Worm (Caenorhabditis elegans) whole organism, L1 larva: ENCODE results near the gene asp-18.

ENCODE experiments used
- C34B4.2 ChIP-seq: sonication (generic microtip); optimal IDR thresholded peaks from 2 replicates; lab custom pipeline; 2017; ENCODE audit warnings: mild to moderate bottlenecking, missing genetic modification characterization, missing compliant biosample characterization
- F16B12.6 ChIP-seq: fragments of 150-350 bp; optimal IDR thresholded peaks from 2 replicates; lab custom pipeline; 2014; ENCODE audit warnings: missing biosample characterization, missing genetic modification characterization
- alr-1 ChIP-seq: fragments of 200-800 bp; sonication (Bioruptor generic); optimal IDR thresholded peaks from 2 replicates; lab custom pipeline; 2018; ENCODE audit warnings: borderline replicate concordance, mild to moderate bottlenecking, missing genetic modification characterization, missing compliant biosample characterization
- blmp-1 ChIP-seq: fragments of 150-350 bp; optimal IDR thresholded peaks from 2 replicates; lab custom pipeline; 2014; ENCODE audit warnings: missing biosample characterization, missing genetic modification characterization
- dpl-1 ChIP-seq, 3 experiments: fragments of 150-350 bp in 2 of 3; sonication (generic microtip) in 1 of 3; optimal IDR thresholded peaks; 2 replicates each; lab custom pipeline; 2014 to 2017; ENCODE audit warnings: missing biosample characterization in 3 of 3, missing genetic modification characterization in 3 of 3, missing genetic modification reagents in 3 of 3
- dsc-1 ChIP-seq: sonication (generic microtip); optimal IDR thresholded peaks from 2 replicates; lab custom pipeline; 2016; ENCODE audit warnings: mild to moderate bottlenecking, missing genetic modification characterization, missing compliant biosample characterization
- efl-1 ChIP-seq, 4 experiments: fragments of 150-350 bp; optimal IDR thresholded peaks in 3 of 4; peaks in 1 of 4; 1 replicate in 1 of 4; 2 replicates in 3 of 4; lab custom pipeline; 2014; ENCODE audit warnings: missing biosample characterization in 2 of 4, missing genetic modification characterization in 2 of 4, missing genetic modification reagents in 2 of 4
- elt-2 ChIP-seq: sonication (generic microtip); optimal IDR thresholded peaks from 2 replicates; lab custom pipeline; 2016; ENCODE audit warnings: missing genetic modification characterization, mild to moderate bottlenecking, inconsistent platforms, missing compliant biosample characterization, missing genetic modification reagents
- elt-3 ChIP-seq, 6 experiments: fragments of 150-350 bp in 1 of 6; sonication (generic microtip); optimal IDR thresholded peaks; 2 replicates each; lab custom pipeline; 2017 to 2018; ENCODE audit warnings: missing biosample characterization in 6 of 6, missing genetic modification characterization in 6 of 6, inconsistent platforms in 1 of 6
- ets-5 ChIP-seq: fragments of 200-800 bp; sonication (Bioruptor generic); IDR thresholded peaks from 2 replicates; pipeline ENCODE4 v1.3.6; 2022; ENCODE audit warnings: missing genetic modification characterization, missing compliant biosample characterization
- fkh-4 ChIP-seq: sonication (generic microtip); optimal IDR thresholded peaks from 2 replicates; lab custom pipeline; 2016; ENCODE audit warnings: missing compliant biosample characterization, missing genetic modification characterization, borderline replicate concordance
- grh-1 ChIP-seq: fragments of 200-800 bp; sonication (Bioruptor generic); IDR thresholded peaks from 2 replicates; pipeline ENCODE4 v1.3.6; 2022; ENCODE audit warnings: missing genetic modification reagents, missing genetic modification characterization, missing compliant biosample characterization
- hlh-4 ChIP-seq: sonication (generic microtip); optimal IDR thresholded peaks from 2 replicates; lab custom pipeline; 2016; ENCODE audit warnings: mild to moderate bottlenecking, missing genetic modification characterization, missing compliant biosample characterization
- irx-1 ChIP-seq: sonication (generic microtip); optimal IDR thresholded peaks from 2 replicates; lab custom pipeline; 2016; ENCODE audit warnings: missing genetic modification characterization, missing compliant biosample characterization
- lin-13 ChIP-seq: fragments of 150-350 bp; optimal IDR thresholded peaks from 2 replicates; lab custom pipeline; 2014; ENCODE audit warnings: missing biosample characterization, missing genetic modification reagents, missing genetic modification characterization
- lin-14 ChIP-seq: fragments of 200-800 bp; sonication (Bioruptor generic); optimal IDR thresholded peaks from 2 replicates; lab custom pipeline; 2018; ENCODE audit warnings: mild to moderate bottlenecking, missing genetic modification characterization, moderate library complexity, missing compliant biosample characterization
- lin-35 ChIP-seq, 2 experiments: fragments of 150-350 bp; optimal IDR thresholded peaks; 2 replicates each; lab custom pipeline; 2014; ENCODE audit warnings: missing biosample characterization in 2 of 2, missing genetic modification characterization in 2 of 2, missing genetic modification reagents in 2 of 2
- lin-39 ChIP-seq: fragments of 150-350 bp; optimal IDR thresholded peaks from 2 replicates; lab custom pipeline; 2014; ENCODE audit warnings: missing biosample characterization, missing genetic modification reagents, missing genetic modification characterization
- lir-3 ChIP-seq: sonication (generic microtip); optimal IDR thresholded peaks from 2 replicates; lab custom pipeline; 2016; ENCODE audit warnings: mild to moderate bottlenecking, missing genetic modification characterization, moderate library complexity, missing compliant biosample characterization; ENCODE audit not compliant: poor library complexity
- lsy-2 ChIP-seq, 2 experiments: fragments of 150-350 bp; optimal IDR thresholded peaks; 2 replicates each; lab custom pipeline; 2014; ENCODE audit warnings: missing biosample characterization in 2 of 2, missing genetic modification characterization in 2 of 2
- mep-1 ChIP-seq: fragments of 150-350 bp; optimal IDR thresholded peaks from 2 replicates; lab custom pipeline; 2014; ENCODE audit warnings: missing biosample characterization, missing genetic modification characterization
- nhr-19 ChIP-seq: fragments of 200-800 bp; sonication (Bioruptor generic); conservative IDR thresholded peaks from 2 replicates; pipeline ENCODE4 v1.3.6; 2022; ENCODE audit warnings: missing genetic modification characterization, missing compliant biosample characterization
- nhr-20 ChIP-seq: sonication (generic microtip); optimal IDR thresholded peaks from 2 replicates; lab custom pipeline; 2016; ENCODE audit warnings: mild to moderate bottlenecking, missing genetic modification characterization, missing compliant biosample characterization
- nhr-237 ChIP-seq: fragments of 150-350 bp; optimal IDR thresholded peaks from 2 replicates; lab custom pipeline; 2014; ENCODE audit warnings: missing biosample characterization, missing genetic modification characterization
- nhr-28 ChIP-seq: fragments of 150-350 bp; optimal IDR thresholded peaks from 2 replicates; lab custom pipeline; 2014; ENCODE audit warnings: missing biosample characterization, missing genetic modification characterization
- nhr-47 ChIP-seq: sonication (generic microtip); optimal IDR thresholded peaks from 2 replicates; lab custom pipeline; 2016; ENCODE audit warnings: mild to moderate bottlenecking, missing genetic modification characterization, moderate library complexity, missing compliant biosample characterization
- nhr-76 ChIP-seq: sonication (generic microtip); optimal IDR thresholded peaks from 2 replicates; lab custom pipeline; 2017; ENCODE audit warnings: missing biosample characterization, missing genetic modification characterization
- nhr-77 ChIP-seq: fragments of 150-350 bp; optimal IDR thresholded peaks from 2 replicates; lab custom pipeline; 2014; ENCODE audit warnings: missing biosample characterization, missing genetic modification characterization
- nhr-84 ChIP-seq: sonication (generic microtip); optimal IDR thresholded peaks from 2 replicates; lab custom pipeline; 2017; ENCODE audit warnings: missing biosample characterization, missing genetic modification characterization
- nhr-85 ChIP-seq: sonication (generic microtip); peaks from one replicate; lab custom pipeline; 2016; ENCODE audit warnings: missing genetic modification characterization, inconsistent platforms, missing compliant biosample characterization
- nhr-90 ChIP-seq: sonication (generic microtip); optimal IDR thresholded peaks from 2 replicates; lab custom pipeline; 2016; ENCODE audit warnings: mild to moderate bottlenecking, missing genetic modification characterization, missing compliant biosample characterization; ENCODE audit not compliant: poor library complexity
- pax-3 ChIP-seq: fragments of 200-800 bp; sonication (Bioruptor generic); optimal IDR thresholded peaks from 2 replicates; lab custom pipeline; 2018; ENCODE audit warnings: mild to moderate bottlenecking, missing genetic modification characterization, moderate library complexity, missing compliant biosample characterization
- rnt-1 ChIP-seq: sonication (generic microtip); optimal IDR thresholded peaks from 2 replicates; lab custom pipeline; 2016; ENCODE audit warnings: mild to moderate bottlenecking, missing genetic modification characterization, moderate library complexity, missing compliant biosample characterization
- skn-1 ChIP-seq: fragments of 150-350 bp; optimal IDR thresholded peaks from 2 replicates; lab custom pipeline; 2014; ENCODE audit warnings: missing biosample characterization, missing genetic modification characterization
- snpc-4 ChIP-seq: fragments of 150-350 bp; optimal IDR thresholded peaks from 2 replicates; lab custom pipeline; 2014; ENCODE audit warnings: missing biosample characterization, missing genetic modification characterization
- sup-37 ChIP-seq: fragments of 200-800 bp; sonication (Bioruptor generic); optimal IDR thresholded peaks from 2 replicates; lab custom pipeline; 2018; ENCODE audit warnings: mild to moderate bottlenecking, missing genetic modification characterization, missing compliant biosample characterization
- swsn-7 ChIP-seq: sonication (generic microtip); optimal IDR thresholded peaks from 2 replicates; lab custom pipeline; 2016; ENCODE audit warnings: missing genetic modification characterization, missing compliant biosample characterization
- tbx-2 ChIP-seq: sonication (generic microtip); optimal IDR thresholded peaks from 2 replicates; lab custom pipeline; 2016; ENCODE audit warnings: missing genetic modification characterization, missing compliant biosample characterization
- unc-130 ChIP-seq: fragments of 150-350 bp; optimal IDR thresholded peaks from 2 replicates; lab custom pipeline; 2017; ENCODE audit warnings: missing biosample characterization, missing genetic modification characterization, inconsistent platforms
- unc-30 ChIP-seq: sonication (generic microtip); optimal IDR thresholded peaks from 2 replicates; lab custom pipeline; 2017; ENCODE audit warnings: missing biosample characterization, missing genetic modification characterization
- unc-86 ChIP-seq: sonication (generic microtip); optimal IDR thresholded peaks from 2 replicates; lab custom pipeline; 2016; ENCODE audit warnings: missing genetic modification characterization, missing compliant biosample characterization
- unc-98 ChIP-seq: fragments of 200-800 bp; sonication (Bioruptor generic); IDR thresholded peaks from 2 replicates; pipeline ENCODE4 v1.3.6; 2022; ENCODE audit warnings: missing genetic modification characterization, missing compliant biosample characterization
- xbp-1 ChIP-seq: sonication (generic microtip); optimal IDR thresholded peaks from 2 replicates; lab custom pipeline; 2016; ENCODE audit warnings: missing genetic modification characterization, missing compliant biosample characterization
- zip-4 ChIP-seq: fragments of 200-800 bp; sonication (Bioruptor generic); optimal IDR thresholded peaks from 2 replicates; lab custom pipeline; 2018; ENCODE audit warnings: mild to moderate bottlenecking, missing genetic modification characterization, moderate library complexity, missing compliant biosample characterization
- ztf-11 ChIP-seq, 2 experiments: sonication (generic microtip); optimal IDR thresholded peaks; 2 replicates each; lab custom pipeline; 2016 to 2017; ENCODE audit warnings: missing genetic modification characterization in 2 of 2, missing biosample characterization in 1 of 2, missing compliant biosample characterization in 1 of 2

Gene asp-18

DNA sequence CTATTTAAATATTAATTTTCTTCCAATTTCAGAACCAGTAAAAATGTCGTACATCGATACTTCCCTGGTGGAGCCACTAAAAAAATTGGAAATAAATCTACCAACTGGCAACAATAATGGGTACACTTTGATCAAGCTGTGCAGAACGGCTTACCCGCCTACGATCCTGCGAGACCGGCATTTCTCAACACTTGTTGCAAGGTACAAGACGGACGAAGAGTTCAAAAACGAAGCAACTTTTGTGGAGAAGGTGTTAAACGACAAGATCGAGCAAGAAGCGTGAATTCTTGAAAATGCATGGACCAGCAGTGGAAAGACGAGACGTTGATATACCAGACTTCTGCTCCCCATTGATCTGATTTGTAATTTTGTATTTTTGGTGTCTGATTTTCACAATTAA lies 20.1 kb downstream of the asp-18 start:
- TF ChIP-seq lin-14 (no peak), nhr-76 (tag; lab: Kevin White, UChicago) (no peak), dpl-1 (GFP tag; optimal IDR thresholded peaks at IDR 0.05; lab: Kevin White, UChicago) (no peak), nhr-19 (GFP tag; lab: Robert Waterston, UW) (0 out of 2 replicates have a peak, but pooled peaks have one; percentile 9), skn-1 (tag; lab: Kevin White, UChicago) (no peak), tbx-2 (tag; lab: Kevin White, UChicago) (no peak), C34B4.2 (no peak), alr-1 (tag; lab: Kevin White, UChicago) (no peak)
- TF ChIP-seq, all 84 proteins: peak for 1

DNA sequence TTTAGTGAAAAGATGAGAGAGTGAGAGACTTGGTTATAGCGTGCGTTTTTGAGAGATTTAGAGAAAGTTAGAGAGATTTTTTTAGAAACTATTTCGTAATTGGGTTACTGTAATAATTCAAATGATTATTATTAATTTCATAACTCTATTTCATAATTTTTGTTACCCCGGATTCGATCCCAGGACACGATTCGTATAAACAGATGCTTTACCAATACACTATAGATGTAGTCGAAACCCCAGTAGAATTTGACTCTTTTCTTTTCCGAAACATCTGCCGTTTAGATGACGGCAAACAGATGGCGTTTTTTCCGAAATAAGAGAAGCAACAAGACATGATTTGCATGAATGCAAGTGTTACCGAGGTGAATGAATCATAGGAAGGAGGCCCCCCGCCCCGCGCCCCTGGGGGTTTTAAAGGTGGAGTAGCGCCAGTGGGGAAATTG lies 21.4 kb downstream of the asp-18 start:
- TF ChIP-seq swsn-7 (tag; lab: Kevin White, UChicago): peak; percentile 37
- TF ChIP-seq dsc-1 (tag; lab: Kevin White, UChicago): peak; percentile 74
- no peak for TF ChIP-seq F16B12.6 (tag; lab: Kevin White, UChicago)
- TF ChIP-seq sup-37 (GFP tag; lab: Kevin White, UChicago): no peak
- peak; percentile 35 for TF ChIP-seq lir-3 (tag; lab: Kevin White, UChicago)
- TF ChIP-seq pax-3 (tag; lab: Kevin White, UChicago): no peak
- TF ChIP-seq tbx-2 (tag; lab: Kevin White, UChicago): peak; percentile 56
- TF ChIP-seq hlh-4: peak; percentile 42
- no peak for TF ChIP-seq C34B4.2
- TF ChIP-seq elt-3 (tag; optimal IDR thresholded peaks at IDR 0.05; lab: Kevin White, UChicago): peak in 1 of 6 experiments; percentile 1
- TF ChIP-seq unc-130 (tag; lab: Kevin White, UChicago): no peak
- TF ChIP-seq lin-14: no peak
- TF ChIP-seq lin-35 (GFP tag; optimal IDR thresholded peaks at IDR 0.05; lab: Kevin White, UChicago): peak in 1 of 2 experiments; percentile 15
- peak; percentile 57 for TF ChIP-seq lin-39
- peak; percentile 9 for TF ChIP-seq nhr-20 (tag; lab: Kevin White, UChicago)
- peak; percentile 37 for TF ChIP-seq xbp-1
- peak; percentile 55 for TF ChIP-seq skn-1 (tag; lab: Kevin White, UChicago)
- no peak for TF ChIP-seq efl-1 (optimal IDR thresholded peaks at IDR 0.05; lab: Kevin White, UChicago)
- TF ChIP-seq efl-1 (GFP tag; optimal IDR thresholded peaks at IDR 0.05 in 1 of 2; lab: Kevin White, UChicago): peak in 1 of 2 experiments; percentile 91
- TF ChIP-seq lsy-2 (tag; optimal IDR thresholded peaks at IDR 0.05; lab: Kevin White, UChicago): peak; percentile 87 to 97
- peak; percentile 70 for TF ChIP-seq nhr-85 (tag; lab: Kevin White, UChicago)
- no peak for TF ChIP-seq ets-5 (GFP tag; lab: Robert Waterston, UW)
- TF ChIP-seq nhr-237 (tag; lab: Kevin White, UChicago): no peak
- peak; percentile 71 for TF ChIP-seq mep-1
- peak; percentile 5 for TF ChIP-seq unc-86
- peak; percentile 79 for TF ChIP-seq irx-1 (tag; lab: Kevin White, UChicago)
- no peak for TF ChIP-seq elt-2
- TF ChIP-seq nhr-90 (tag; lab: Kevin White, UChicago): peak; percentile 47
- peak in 1 of 2 experiments; percentile 81 for TF ChIP-seq ztf-11 (tag; optimal IDR thresholded peaks at IDR 0.05; lab: Kevin White, UChicago)
- peak; percentile 36 for TF ChIP-seq snpc-4
- peak; percentile 65 for TF ChIP-seq nhr-19 (GFP tag; lab: Robert Waterston, UW)
- TF ChIP-seq nhr-47 (tag; lab: Kevin White, UChicago): peak; percentile 90
- TF ChIP-seq fkh-4: peak; percentile 48

- TF ChIP-seq rnt-1: no peak
- no peak for TF ChIP-seq lin-13
- TF ChIP-seq blmp-1 (tag; lab: Kevin White, UChicago): no peak
- TF ChIP-seq nhr-84: no peak
- no peak for TF ChIP-seq swsn-7 (tag; lab: Kevin White, UChicago)
- no peak for TF ChIP-seq nhr-20 (tag; lab: Kevin White, UChicago)
- TF ChIP-seq dpl-1 (GFP tag; optimal IDR thresholded peaks at IDR 0.05; lab: Kevin White, UChicago): no peak
- TF ChIP-seq unc-130 (tag; lab: Kevin White, UChicago): no peak
- no peak for TF ChIP-seq nhr-76 (tag; lab: Kevin White, UChicago)
- TF ChIP-seq nhr-77: no peak
- TF ChIP-seq nhr-28 (tag; lab: Kevin White, UChicago): no peak
- no peak for TF ChIP-seq grh-1 (GFP tag; lab: Robert Waterston, UW)
- no peak for TF ChIP-seq unc-30
- TF ChIP-seq dsc-1 (tag; lab: Kevin White, UChicago): no peak
- TF ChIP-seq zip-4 (GFP tag; lab: Kevin White, UChicago): no peak
- no peak for TF ChIP-seq unc-98 (GFP tag; lab: Robert Waterston, UW)
These were observed 22.1 kb downstream of the asp-18 start, which contains the start of gene Y17D7C.6 for ce11 chrV:18709203-18709860. Y17D7C.6 (plus strand) TSS chrV:18709810.
